Worm (Caenorhabditis elegans) whole organism, mixed stage, embryonic: ENCODE measurements around the gene Y54G11A.2.
A peak's percentile ranks its signal among the peaks of the same experiment; 100 is the strongest.

Source experiments
- M03D4.4 ChIP-seq: sonication (generic microtip); optimal IDR thresholded peaks from 2 replicates; lab custom pipeline; 2017; ENCODE audit warnings: mild to moderate bottlenecking, missing genetic modification characterization, missing compliant biosample characterization
- bed-3 ChIP-seq: fragments of 200-800 bp; sonication (Bioruptor generic); optimal IDR thresholded peaks from 3 replicates; lab custom pipeline; 2018; ENCODE audit warnings: mild to moderate bottlenecking, missing genetic modification characterization, moderate library complexity, missing compliant biosample characterization
- blmp-1 ChIP-seq: fragments of 150-350 bp; optimal IDR thresholded peaks from 2 replicates; lab custom pipeline; 2014; ENCODE audit warnings: missing biosample characterization, missing genetic modification characterization
- ceh-39 ChIP-seq: fragments of 150-350 bp; optimal IDR thresholded peaks from 2 replicates; lab custom pipeline; 2014; ENCODE audit warnings: missing biosample characterization, missing genetic modification characterization
- ceh-43 ChIP-seq: fragments of 200-800 bp; sonication (Bioruptor generic); optimal IDR thresholded peaks from 2 replicates; lab custom pipeline; 2018; ENCODE audit warnings: mild to moderate bottlenecking, missing genetic modification characterization, moderate library complexity, missing compliant biosample characterization
- ceh-83 ChIP-seq: fragments of 200-800 bp; sonication (Bioruptor generic); optimal IDR thresholded peaks from 2 replicates; lab custom pipeline; 2018; ENCODE audit warnings: mild to moderate bottlenecking, missing genetic modification characterization, missing compliant biosample characterization
- ces-1 ChIP-seq: fragments of 150-350 bp; optimal IDR thresholded peaks from 2 replicates; lab custom pipeline; 2014; ENCODE audit warnings: missing biosample characterization, missing genetic modification reagents, missing genetic modification characterization
- cnd-1 ChIP-seq: fragments of 200-800 bp; sonication (Bioruptor generic); optimal IDR thresholded peaks from 2 replicates; lab custom pipeline; 2018; ENCODE audit warnings: mild to moderate bottlenecking, missing genetic modification characterization, missing compliant biosample characterization
- drap-1 ChIP-seq: fragments of 200-800 bp; sonication (Bioruptor generic); optimal IDR thresholded peaks from 3 replicates; lab custom pipeline; 2018; ENCODE audit warnings: mild to moderate bottlenecking, missing genetic modification characterization, missing compliant biosample characterization
- elt-1 ChIP-seq: sonication (generic microtip); optimal IDR thresholded peaks from 2 replicates; lab custom pipeline; 2017; ENCODE audit warnings: missing genetic modification characterization, mild to moderate bottlenecking, missing compliant biosample characterization, antibody characterized with exemption, moderate library complexity, borderline replicate concordance; ENCODE audit not compliant: insufficient read depth
- elt-3 ChIP-seq: fragments of 150-350 bp; optimal IDR thresholded peaks from 2 replicates; lab custom pipeline; 2014; ENCODE audit warnings: missing biosample characterization, missing genetic modification characterization
- flh-1 ChIP-seq: fragments of 200-800 bp; sonication (Bioruptor generic); optimal IDR thresholded peaks from 2 replicates; lab custom pipeline; 2018; ENCODE audit warnings: mild to moderate bottlenecking, missing genetic modification characterization, moderate library complexity, missing compliant biosample characterization
- ham-2 ChIP-seq: fragments of 200-800 bp; sonication (Bioruptor generic); optimal IDR thresholded peaks from 2 replicates; lab custom pipeline; 2018; ENCODE audit warnings: mild to moderate bottlenecking, missing genetic modification characterization, missing compliant biosample characterization
- hlh-1 ChIP-seq: fragments of 150-350 bp; optimal IDR thresholded peaks from 2 replicates; lab custom pipeline; 2014; ENCODE audit warnings: missing biosample characterization, missing genetic modification reagents, missing genetic modification characterization
- lin-13 ChIP-seq: fragments of 150-350 bp; optimal IDR thresholded peaks from 2 replicates; lab custom pipeline; 2014; ENCODE audit warnings: missing biosample characterization, missing genetic modification characterization
- lin-32 ChIP-seq: fragments of 200-800 bp; sonication (Bioruptor generic); optimal IDR thresholded peaks from 2 replicates; lab custom pipeline; 2018; ENCODE audit warnings: mild to moderate bottlenecking, missing genetic modification characterization, missing compliant biosample characterization
- lsy-2 ChIP-seq: fragments of 150-350 bp; optimal IDR thresholded peaks from 2 replicates; lab custom pipeline; 2014; ENCODE audit warnings: missing biosample characterization, missing genetic modification characterization
- mab-5 ChIP-seq: fragments of 150-350 bp; optimal IDR thresholded peaks from 2 replicates; lab custom pipeline; 2014; ENCODE audit warnings: missing biosample characterization, missing genetic modification characterization
- mep-1 ChIP-seq: fragments of 150-350 bp; optimal IDR thresholded peaks from 2 replicates; lab custom pipeline; 2017; ENCODE audit warnings: missing biosample characterization, missing genetic modification reagents, missing genetic modification characterization, inconsistent platforms
- mls-2 ChIP-seq: sonication (generic microtip); optimal IDR thresholded peaks from 2 replicates; lab custom pipeline; 2016; ENCODE audit warnings: mild to moderate bottlenecking, missing genetic modification characterization, moderate library complexity, missing compliant biosample characterization
- nhr-12 ChIP-seq: fragments of 150-350 bp; optimal IDR thresholded peaks from 2 replicates; lab custom pipeline; 2014; ENCODE audit warnings: missing biosample characterization, missing genetic modification characterization
- nhr-2 ChIP-seq: fragments of 150-350 bp; optimal IDR thresholded peaks from 2 replicates; lab custom pipeline; 2014; ENCODE audit warnings: missing biosample characterization, missing genetic modification characterization
- nhr-237 ChIP-seq: fragments of 150-350 bp; optimal IDR thresholded peaks from 2 replicates; lab custom pipeline; 2014; ENCODE audit warnings: missing biosample characterization, missing genetic modification characterization
- nhr-28 ChIP-seq: fragments of 150-350 bp; optimal IDR thresholded peaks from 2 replicates; lab custom pipeline; 2014; ENCODE audit warnings: missing biosample characterization, missing genetic modification characterization
- nhr-76 ChIP-seq: sonication (generic microtip); optimal IDR thresholded peaks from 2 replicates; lab custom pipeline; 2017; ENCODE audit warnings: missing biosample characterization, missing genetic modification characterization
- pha-4 ChIP-seq: fragments of 150-350 bp; optimal IDR thresholded peaks from 2 replicates; lab custom pipeline; 2018; ENCODE audit warnings: missing biosample characterization, missing genetic modification reagents, missing genetic modification characterization
- sem-2 ChIP-seq: fragments of 200-800 bp; sonication (Bioruptor generic); optimal IDR thresholded peaks from 2 replicates; lab custom pipeline; 2018; ENCODE audit warnings: mild to moderate bottlenecking, missing genetic modification characterization, missing compliant biosample characterization
- snpc-4 ChIP-seq: fragments of 150-350 bp; optimal IDR thresholded peaks from 2 replicates; lab custom pipeline; 2014; ENCODE audit warnings: missing biosample characterization, missing genetic modification characterization
- sptf-1 ChIP-seq: sonication (generic microtip); optimal IDR thresholded peaks from 2 replicates; lab custom pipeline; 2017; ENCODE audit warnings: mild to moderate bottlenecking, missing genetic modification characterization, moderate library complexity, missing compliant biosample characterization
- tbx-8 ChIP-seq: fragments of 200-800 bp; sonication (Bioruptor generic); optimal IDR thresholded peaks from 2 replicates; lab custom pipeline; 2018; ENCODE audit warnings: mild to moderate bottlenecking, missing genetic modification characterization, moderate library complexity, missing compliant biosample characterization
- unc-120 ChIP-seq: sonication (generic microtip); optimal IDR thresholded peaks from 2 replicates; lab custom pipeline; 2017; ENCODE audit warnings: missing genetic modification characterization, missing compliant biosample characterization; ENCODE audit not compliant: poor library complexity, severe bottlenecking
- unc-39 ChIP-seq: fragments of 150-350 bp; optimal IDR thresholded peaks from 2 replicates; lab custom pipeline; 2014; ENCODE audit warnings: missing biosample characterization, missing genetic modification characterization
- unc-62 ChIP-seq: fragments of 150-350 bp; optimal IDR thresholded peaks from 2 replicates; lab custom pipeline; 2014; ENCODE audit warnings: missing biosample characterization, missing genetic modification reagents, missing genetic modification characterization
- zip-8 ChIP-seq: fragments of 150-350 bp; optimal IDR thresholded peaks from 2 replicates; lab custom pipeline; 2014; ENCODE audit warnings: missing biosample characterization, missing genetic modification characterization
- ztf-11 ChIP-seq: fragments of 150-350 bp; optimal IDR thresholded peaks from 2 replicates; lab custom pipeline; 2014; ENCODE audit warnings: missing biosample characterization, missing genetic modification characterization

The Y54G11A.2 gene

DNA sequence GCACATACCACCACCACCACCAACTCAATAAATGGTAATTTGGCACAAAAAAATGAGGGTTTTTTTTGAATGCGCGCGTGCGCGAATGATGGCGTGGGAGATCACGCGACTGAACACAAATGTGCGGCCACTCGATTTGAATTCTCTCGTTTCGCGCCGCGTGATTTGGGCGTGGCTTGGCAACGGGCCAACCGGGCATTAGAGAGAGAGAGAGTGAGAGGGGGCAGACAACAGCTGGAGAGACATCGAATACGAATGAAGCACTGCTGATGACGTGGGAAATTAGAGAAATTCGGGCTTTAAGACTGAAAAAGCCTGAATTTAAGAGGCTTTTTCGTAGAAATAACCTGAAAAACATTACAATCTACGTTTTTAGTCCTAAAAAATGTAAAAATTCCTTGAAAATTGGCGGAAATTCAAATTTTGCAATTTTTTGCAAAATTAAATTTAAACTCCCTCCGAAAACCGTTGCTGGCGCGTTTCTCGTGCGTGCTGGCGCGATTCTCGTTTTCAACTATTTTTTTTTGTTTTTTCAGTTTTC lies 687 bp upstream of the Y54G11A.2 start:
- TF ChIP-seq nhr-28 (tag; lab: Kevin White, UChicago) (peak; percentile 6), nhr-237 (tag; lab: Kevin White, UChicago) (peak; percentile 53), unc-39 (tag; lab: Kevin White, UChicago) (peak; percentile 78), blmp-1 (tag; lab: Kevin White, UChicago) (peak; percentile 39), unc-120 (tag; lab: Kevin White, UChicago) (peak; percentile 75), lsy-2 (tag; lab: Kevin White, UChicago) (peak; percentile 79), flh-1 (GFP tag; lab: Kevin White, UChicago) (peak; percentile 8), mab-5 (tag; lab: Kevin White, UChicago) (no peak), zip-8 (tag; lab: Kevin White, UChicago) (no peak), sem-2 (GFP tag; lab: Kevin White, UChicago) (peak; percentile 19), M03D4.4 (tag; lab: Kevin White, UChicago) (peak; percentile 64), drap-1 (GFP tag; lab: Kevin White, UChicago) (peak; percentile 78), pha-4 (tag; lab: Kevin White, UChicago) (peak; percentile 87), snpc-4 (no peak), mls-2 (tag; lab: Kevin White, UChicago) (peak; percentile 89), nhr-76 (tag; lab: Kevin White, UChicago) (no peak), ham-2 (peak; percentile 18), ceh-83 (GFP tag; lab: Kevin White, UChicago) (peak; percentile 81), cnd-1 (peak; percentile 92), nhr-12 (tag; lab: Kevin White, UChicago) (peak; percentile 1), mep-1 (peak; percentile 44), nhr-2 (tag; lab: Kevin White, UChicago) (peak; percentile 31), unc-62 (GFP tag; lab: Kevin White, UChicago) (peak; percentile 26), ceh-43 (peak; percentile 7), bed-3 (GFP tag; lab: Kevin White, UChicago) (no peak), elt-1 (tag; lab: Kevin White, UChicago) (peak; percentile 34), lin-32 (peak; percentile 85), ces-1 (GFP tag; lab: Kevin White, UChicago) (peak; percentile 94), ceh-39 (tag; lab: Kevin White, UChicago) (peak; percentile 60), ztf-11 (tag; lab: Kevin White, UChicago) (peak; percentile 63), hlh-1 (peak; percentile 7), elt-3 (tag; lab: Kevin White, UChicago) (no peak), lin-13 (tag; lab: Kevin White, UChicago) (peak; percentile 70), sptf-1 (tag; lab: Kevin White, UChicago) (peak; percentile 86), tbx-8 (peak; percentile 75)

DNA sequence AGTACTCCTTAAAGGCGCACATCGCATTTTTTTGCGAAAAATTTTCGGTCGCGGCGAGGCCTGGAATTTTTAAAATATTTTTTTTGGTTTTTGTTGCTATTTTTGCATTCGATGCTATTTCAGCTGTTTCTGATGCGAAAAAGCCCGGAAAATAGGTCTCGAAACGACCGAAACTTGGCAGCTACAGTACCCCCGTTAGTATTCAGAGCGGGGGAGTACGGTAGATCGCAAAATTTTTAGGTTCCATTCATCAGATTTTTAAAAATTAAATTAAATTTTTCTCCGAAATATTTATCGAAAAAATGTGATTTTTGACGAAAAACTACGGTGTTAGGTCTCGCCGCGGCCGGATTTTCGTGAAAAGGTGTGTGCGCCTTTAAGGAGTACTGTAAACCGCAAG lies 3.7 kb downstream of the Y54G11A.2 start:
- TF ChIP-seq tbx-8 (no peak), elt-1 (tag; lab: Kevin White, UChicago) (no peak), ceh-83 (GFP tag; lab: Kevin White, UChicago) (no peak), nhr-237 (tag; lab: Kevin White, UChicago) (no peak), zip-8 (tag; lab: Kevin White, UChicago) (no peak), flh-1 (GFP tag; lab: Kevin White, UChicago) (no peak), mls-2 (tag; lab: Kevin White, UChicago) (no peak), mab-5 (tag; lab: Kevin White, UChicago) (no peak), ztf-11 (tag; lab: Kevin White, UChicago) (no peak), lin-13 (tag; lab: Kevin White, UChicago) (no peak), ceh-39 (tag; lab: Kevin White, UChicago) (no peak), unc-62 (GFP tag; lab: Kevin White, UChicago) (no peak), hlh-1 (no peak), unc-39 (tag; lab: Kevin White, UChicago) (no peak), unc-120 (tag; lab: Kevin White, UChicago) (no peak), nhr-2 (tag; lab: Kevin White, UChicago) (no peak), lsy-2 (tag; lab: Kevin White, UChicago) (no peak)

DNA sequence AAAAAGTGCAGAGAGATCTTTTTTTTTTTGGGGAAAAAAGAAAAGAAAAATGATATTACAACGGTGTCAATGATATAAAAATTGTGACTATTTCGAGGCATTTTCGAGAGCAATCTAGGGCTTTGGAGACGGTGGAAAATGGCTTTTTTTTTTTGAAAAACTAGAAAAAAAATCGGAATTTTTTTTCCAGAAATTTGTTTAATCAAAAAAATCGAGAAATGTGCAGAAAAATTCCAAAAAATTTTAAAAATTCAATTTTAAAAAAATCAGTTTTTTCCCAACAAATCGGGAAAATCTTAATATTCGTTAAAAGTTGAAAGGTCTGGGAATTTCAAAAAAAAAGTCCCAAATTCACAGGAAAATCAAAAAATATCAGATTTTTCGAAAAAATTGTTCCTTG lies 4.6 kb downstream of the Y54G11A.2 start, which contains the start of gene Y54G11A.19:
Y54G11A.19 (minus strand) TSS at position 101 of the 400 bp plus-strand sequence.
- TF ChIP-seq nhr-2 (tag; lab: Kevin White, UChicago) (no peak), elt-3 (tag; lab: Kevin White, UChicago) (no peak), lsy-2 (tag; lab: Kevin White, UChicago) (no peak), mab-5 (tag; lab: Kevin White, UChicago) (no peak), mls-2 (tag; lab: Kevin White, UChicago) (no peak), ces-1 (GFP tag; lab: Kevin White, UChicago) (no peak), ceh-39 (tag; lab: Kevin White, UChicago) (no peak), ztf-11 (tag; lab: Kevin White, UChicago) (no peak), mep-1 (no peak), nhr-76 (tag; lab: Kevin White, UChicago) (no peak), M03D4.4 (tag; lab: Kevin White, UChicago) (no peak), zip-8 (tag; lab: Kevin White, UChicago) (no peak), unc-120 (tag; lab: Kevin White, UChicago) (no peak), cnd-1 (no peak), pha-4 (tag; lab: Kevin White, UChicago) (no peak), unc-62 (GFP tag; lab: Kevin White, UChicago) (no peak), flh-1 (GFP tag; lab: Kevin White, UChicago) (no peak), nhr-237 (tag; lab: Kevin White, UChicago) (no peak)
- TF ChIP-seq, all 35 proteins: peak for 0
